Fruit fly (Drosophila melanogaster) S2 (cell line): ENCODE measurements around the gene defl.

Experiments used
- CG8478 ChIP-seq: fragments of >200 bp; optimal IDR thresholded peaks from 2 replicates; lab custom pipeline; 2018
- CTCF ChIP-seq, 2 experiments: fragments of >200 bp; optimal IDR thresholded peaks; 2 replicates each; lab custom pipeline; 2018

- no peak for TF ChIP-seq CG8478
- no peak for TF ChIP-seq CTCF (optimal IDR thresholded peaks at IDR 0.05; lab: Kevin White, UChicago)
Observed at dm6 chr3L:9708797-9709196, 14.4 kb upstream of the defl start.
